Comparison of ENCODE assay signal across 5 fruit fly cellular contexts in genomic region chrX:15511399-15511798, dm6.
TF ChIP-seq lines count a peak whose summit lies in the region.

No protein-coding gene starts in this region.

- TF ChIP-seq CTCF in whole organism, embryonic (GFP tag; optimal IDR thresholded peaks at IDR 0.05; lab: Kevin White, UChicago): no peak

TF ChIP-seq in whole organism, adult, 20 proteins besides CTCF, POLR2A, EP300 and RAD21 (continues in another document):
- TF ChIP-seq CG7101 (tag; optimal IDR thresholded peaks at IDR 0.05; lab: Kevin White, UChicago) (peak; percentile 1), CG7045 (GFP tag; optimal IDR thresholded peaks at IDR 0.05; lab: Kevin White, UChicago) (no peak), Crg-1 (GFP tag; optimal IDR thresholded peaks at IDR 0.05; lab: Kevin White, UChicago) (peak; percentile 1), CG12768 (GFP tag; optimal IDR thresholded peaks at IDR 0.05; lab: Kevin White, UChicago) (no peak), kay (GFP tag; lab: Kevin White, UChicago; ENCODE audit: borderline replicate concordance) (no peak), cic (GFP tag; optimal IDR thresholded peaks at IDR 0.05; lab: Kevin White, UChicago) (no peak), ovo (GFP tag; optimal IDR thresholded peaks at IDR 0.05; lab: Kevin White, UChicago) (no peak), Hr96 (GFP tag; optimal IDR thresholded peaks at IDR 0.05; lab: Kevin White, UChicago) (peak; percentile 20), CG14711 (tag; optimal IDR thresholded peaks at IDR 0.05; lab: Kevin White, UChicago) (peak; percentile 24), CG33017 (tag; optimal IDR thresholded peaks at IDR 0.05; lab: Kevin White, UChicago) (no peak), bab1 (GFP tag; optimal IDR thresholded peaks at IDR 0.05; lab: Kevin White, UChicago) (peak; percentile 40), cnc (optimal IDR thresholded peaks at IDR 0.05; lab: Kevin White, UChicago) (no peak), Mnt (GFP tag; optimal IDR thresholded peaks at IDR 0.05; lab: Kevin White, UChicago) (no peak), tj (GFP tag; optimal IDR thresholded peaks at IDR 0.05; lab: Kevin White, UChicago) (peak; percentile 15), CG11617 (GFP tag; optimal IDR thresholded peaks at IDR 0.05; lab: Kevin White, UChicago) (peak; percentile 47), CG1620 (GFP tag; optimal IDR thresholded peaks at IDR 0.05; lab: Kevin White, UChicago) (no peak), Clk (GFP tag; optimal IDR thresholded peaks at IDR 0.05; lab: Kevin White, UChicago) (no peak), CG5204 (GFP tag; optimal IDR thresholded peaks at IDR 0.05; lab: Kevin White, UChicago) (peak; percentile 26), pad (GFP tag; optimal IDR thresholded peaks at IDR 0.05; lab: Kevin White, UChicago) (no peak)

TF ChIP-seq in whole organism, embryonic, 481 proteins besides CTCF, POLR2A, EP300 and RAD21 (continues in another document):
- peak; percentile 35; the same call in 1 of the 2 replicates for TF ChIP-seq vvl (GFP tag; IDR thresholded peaks at IDR 0.05; lab: Robert Waterston, UW)
- peak; percentile 40 for TF ChIP-seq CG17359 (tag; optimal IDR thresholded peaks at IDR 0.05; lab: Kevin White, UChicago)
- TF ChIP-seq C15 (GFP tag; IDR thresholded peaks at IDR 0.05; lab: Robert Waterston, UW): no peak
- no peak for TF ChIP-seq fd3F (GFP tag; optimal IDR thresholded peaks at IDR 0.05; lab: Kevin White, UChicago)
- no peak for TF ChIP-seq CG17568 (GFP tag; optimal IDR thresholded peaks at IDR 0.05; lab: Kevin White, UChicago)
- TF ChIP-seq Hsf (GFP tag; optimal IDR thresholded peaks at IDR 0.05; lab: Kevin White, UChicago): peak; percentile 9
- no peak for TF ChIP-seq gro (GFP tag; optimal IDR thresholded peaks at IDR 0.05; lab: Kevin White, UChicago)
- TF ChIP-seq CG7271 (tag; optimal IDR thresholded peaks at IDR 0.05; lab: Kevin White, UChicago): no peak
- no peak for TF ChIP-seq Gsc (GFP tag; IDR thresholded peaks at IDR 0.05; lab: Robert Waterston, UW)
- no peak for TF ChIP-seq mld (GFP tag; IDR thresholded peaks at IDR 0.05; lab: Robert Waterston, UW; ENCODE audit: partially characterized antibody)
- no peak for TF ChIP-seq shn (GFP tag; optimal IDR thresholded peaks at IDR 0.05; lab: Kevin White, UChicago)
- TF ChIP-seq ems (GFP tag; optimal IDR thresholded peaks at IDR 0.05; lab: Kevin White, UChicago): peak; percentile 1
- no peak for TF ChIP-seq caup (GFP tag; optimal IDR thresholded peaks at IDR 0.05; lab: Kevin White, UChicago; ENCODE audit: severe bottlenecking)
- TF ChIP-seq dpn (GFP tag; optimal IDR thresholded peaks at IDR 0.05; lab: Kevin White, UChicago): peak in 1 of 2 experiments; percentile 22
- TF ChIP-seq slbo (GFP tag; IDR thresholded peaks at IDR 0.05; lab: Robert Waterston, UW): peak; percentile 28; the same call in 1 of the 2 replicates
- peak; percentile 10 for TF ChIP-seq CG12155 (GFP tag; optimal IDR thresholded peaks at IDR 0.05; lab: Kevin White, UChicago)
- TF ChIP-seq Usf (GFP tag; optimal IDR thresholded peaks at IDR 0.05; lab: Kevin White, UChicago): no peak
- TF ChIP-seq CG32767 (GFP tag; IDR thresholded peaks at IDR 0.05; lab: Robert Waterston, UW): 0 out of 2 replicates have a peak, but pooled peaks have one; percentile 14

TF ChIP-seq in whole organism, prepupa, 60 proteins besides CTCF, POLR2A, EP300 and RAD21 (continues in another document):
- TF ChIP-seq fd85E (GFP tag; optimal IDR thresholded peaks at IDR 0.05; lab: Kevin White, UChicago) (no peak), CG10631 (GFP tag; optimal IDR thresholded peaks at IDR 0.05; lab: Kevin White, UChicago) (no peak), CG1621 (tag; optimal IDR thresholded peaks at IDR 0.05; lab: Kevin White, UChicago) (no peak), achi (GFP tag; optimal IDR thresholded peaks at IDR 0.05; lab: Kevin White, UChicago) (no peak), CG11902 (GFP tag; optimal IDR thresholded peaks at IDR 0.05; lab: Kevin White, UChicago) (no peak), CG3919 (GFP tag; optimal IDR thresholded peaks at IDR 0.05; lab: Kevin White, UChicago) (no peak), ss (GFP tag; optimal IDR thresholded peaks at IDR 0.05; lab: Kevin White, UChicago) (no peak), OdsH (GFP tag; optimal IDR thresholded peaks at IDR 0.05; lab: Kevin White, UChicago) (peak; percentile 29), dac (GFP tag; optimal IDR thresholded peaks at IDR 0.05; lab: Kevin White, UChicago) (no peak), CG31627 (GFP tag; optimal IDR thresholded peaks at IDR 0.05; lab: Kevin White, UChicago) (peak; percentile 42), CG6276 (GFP tag; optimal IDR thresholded peaks at IDR 0.05; lab: Kevin White, UChicago) (no peak), Hr4 (GFP tag; optimal IDR thresholded peaks at IDR 0.05; lab: Kevin White, UChicago) (no peak), CG32006 (GFP tag; optimal IDR thresholded peaks at IDR 0.05; lab: Kevin White, UChicago) (no peak), CG11762 (GFP tag; optimal IDR thresholded peaks at IDR 0.05; lab: Kevin White, UChicago; ENCODE audit: insufficient read depth) (no peak), Met (GFP tag; optimal IDR thresholded peaks at IDR 0.05; lab: Kevin White, UChicago) (peak; percentile 60), cyc (GFP tag; optimal IDR thresholded peaks at IDR 0.05; lab: Kevin White, UChicago) (peak; percentile 38), CG7368 (GFP tag; optimal IDR thresholded peaks at IDR 0.05; lab: Kevin White, UChicago) (no peak), CG10669 (GFP tag; optimal IDR thresholded peaks at IDR 0.05; lab: Kevin White, UChicago) (no peak), vri (GFP tag; optimal IDR thresholded peaks at IDR 0.05; lab: Kevin White, UChicago) (peak; percentile 20), dsx (GFP tag; optimal IDR thresholded peaks at IDR 0.05; lab: Kevin White, UChicago; ENCODE audit: poor library complexity, severe bottlenecking) (no peak)

TF ChIP-seq in whole organism, pupa, 21 proteins besides CTCF, POLR2A, EP300 and RAD21:
- TF ChIP-seq CG15710 (tag; optimal IDR thresholded peaks at IDR 0.05; lab: Kevin White, UChicago) (no peak), CG4496 (GFP tag; IDR thresholded peaks at IDR 0.05; lab: Robert Waterston, UW) (peak; percentile 22; the same call in 1 of the 3 replicates), CG34367 (tag; optimal IDR thresholded peaks at IDR 0.05; lab: Kevin White, UChicago) (no peak), CG32121 (GFP tag; IDR thresholded peaks at IDR 0.05; lab: Robert Waterston, UW) (0 out of 2 replicates have a peak, but pooled peaks have one; percentile 20), Snoo (tag; optimal IDR thresholded peaks at IDR 0.05; lab: Kevin White, UChicago) (no peak), Pif1A (GFP tag; optimal IDR thresholded peaks at IDR 0.05; lab: Kevin White, UChicago) (no peak), Pif1B (GFP tag; optimal IDR thresholded peaks at IDR 0.05; lab: Kevin White, UChicago) (no peak), fd96Ca (GFP tag; IDR thresholded peaks at IDR 0.05; lab: Robert Waterston, UW) (no peak), EcR (GFP tag; optimal IDR thresholded peaks at IDR 0.05; lab: Kevin White, UChicago) (no peak), CG10348 (GFP tag; IDR thresholded peaks at IDR 0.05; lab: Robert Waterston, UW) (no peak)

TF ChIP-seq in whole organism, wandering third instar larva, 38 proteins besides CTCF, POLR2A, EP300 and RAD21 (continues in another document):
- TF ChIP-seq usp (GFP tag; optimal IDR thresholded peaks at IDR 0.05; lab: Kevin White, UChicago) (no peak), OdsH (GFP tag; optimal IDR thresholded peaks at IDR 0.05; lab: Kevin White, UChicago) (peak; percentile 50), dmrt93B (GFP tag; optimal IDR thresholded peaks at IDR 0.05; lab: Kevin White, UChicago) (no peak), ey (GFP tag; optimal IDR thresholded peaks at IDR 0.05; lab: Kevin White, UChicago) (peak; percentile 57), br (GFP tag; optimal IDR thresholded peaks at IDR 0.05; lab: Kevin White, UChicago) (peak; percentile 35), Dfd (GFP tag; optimal IDR thresholded peaks at IDR 0.05; lab: Kevin White, UChicago) (no peak), foxo (GFP tag; optimal IDR thresholded peaks at IDR 0.05; lab: Kevin White, UChicago) (peak in 1 of 2 experiments; percentile 68), Abd-B (GFP tag; optimal IDR thresholded peaks at IDR 0.05; lab: Kevin White, UChicago) (no peak), psq (GFP tag; optimal IDR thresholded peaks at IDR 0.05; lab: Kevin White, UChicago) (peak; percentile 48), sv (GFP tag; optimal IDR thresholded peaks at IDR 0.05; lab: Kevin White, UChicago) (no peak), tai (GFP tag; optimal IDR thresholded peaks at IDR 0.05; lab: Kevin White, UChicago) (no peak), brk (GFP tag; optimal IDR thresholded peaks at IDR 0.05; lab: Kevin White, UChicago) (no peak), Rel (GFP tag; optimal IDR thresholded peaks at IDR 0.05; lab: Kevin White, UChicago) (no peak), Rel (tag; optimal IDR thresholded peaks at IDR 0.05; lab: Kevin White, UChicago) (no peak), Sp1 (GFP tag; optimal IDR thresholded peaks at IDR 0.05; lab: Kevin White, UChicago) (peak; percentile 0), Dif (GFP tag; optimal IDR thresholded peaks at IDR 0.05; lab: Kevin White, UChicago; ENCODE audit: partially characterized antibody) (no peak), h (GFP tag; optimal IDR thresholded peaks at IDR 0.05; lab: Kevin White, UChicago) (peak; percentile 75), jim (GFP tag; optimal IDR thresholded peaks at IDR 0.05; lab: Kevin White, UChicago) (no peak), Hnf4 (GFP tag; optimal IDR thresholded peaks at IDR 0.05; lab: Kevin White, UChicago) (no peak), HLH106 (tag; optimal IDR thresholded peaks at IDR 0.05; lab: Kevin White, UChicago) (no peak), Vsx2 (GFP tag; optimal IDR thresholded peaks at IDR 0.05; lab: Kevin White, UChicago; ENCODE audit: partially characterized antibody) (no peak), Hr78 (GFP tag; optimal IDR thresholded peaks at IDR 0.05; lab: Kevin White, UChicago) (no peak), CrebA (GFP tag; optimal IDR thresholded peaks at IDR 0.05; lab: Kevin White, UChicago; ENCODE audit: borderline replicate concordance) (no peak), rgr (GFP tag; optimal IDR thresholded peaks at IDR 0.05; lab: Kevin White, UChicago) (peak; percentile 52), woc (GFP tag; optimal IDR thresholded peaks at IDR 0.05; lab: Kevin White, UChicago) (no peak), N (GFP tag; optimal IDR thresholded peaks at IDR 0.05; lab: Kevin White, UChicago) (peak; percentile 9), Jra (GFP tag; optimal IDR thresholded peaks at IDR 0.05; lab: Kevin White, UChicago) (no peak), dl (GFP tag; optimal IDR thresholded peaks at IDR 0.05; lab: Kevin White, UChicago; ENCODE audit: insufficient read depth in 1 of 2, partially characterized antibody in 2 of 2) (no peak), CG32264 (GFP tag; optimal IDR thresholded peaks at IDR 0.05; lab: Kevin White, UChicago) (no peak), CG9705 (GFP tag; optimal IDR thresholded peaks at IDR 0.05; lab: Kevin White, UChicago) (no peak), Hr83 (GFP tag; optimal IDR thresholded peaks at IDR 0.05; lab: Kevin White, UChicago; ENCODE audit: poor library complexity, severe bottlenecking) (no peak), pan (optimal IDR thresholded peaks at IDR 0.05; lab: Kevin White, UChicago) (no peak)
